Fruit fly (Drosophila melanogaster) whole organism, pupa: Measurements from ENCODE around the gene Mettl4.
A peak's percentile ranks its signal among the peaks of the same experiment; 100 is the strongest.

Experiments
- CG10348 ChIP-seq: fragments of 200-800 bp; sonication (Bioruptor generic); IDR thresholded peaks from 2 replicates; pipeline ENCODE4 v1.3.6; 2022; ENCODE audit warnings: missing biosample characterization, missing genetic modification characterization
- CG12605 ChIP-seq: fragments of 200-800 bp; sonication (Bioruptor generic); IDR thresholded peaks from 2 replicates; pipeline ENCODE4 v1.3.6; 2022; ENCODE audit warnings: missing biosample characterization, missing genetic modification characterization
- CG13204 ChIP-seq: fragments of 200-800 bp; sonication (Bioruptor generic); optimal IDR thresholded peaks from 2 replicates; lab custom pipeline; 2018; ENCODE audit warnings: missing biosample characterization, mild to moderate bottlenecking, missing genetic modification characterization, moderate library complexity
- CG14655 ChIP-seq: fragments of 200-800 bp; sonication (Bioruptor generic); optimal IDR thresholded peaks from 3 replicates; lab custom pipeline; 2017; ENCODE audit warnings: mild to moderate bottlenecking, missing biosample characterization, missing genetic modification reagents, missing genetic modification characterization
- CG15710 ChIP-seq: fragments of 200-800 bp; sonication (Bioruptor generic); optimal IDR thresholded peaks from 2 replicates; lab custom pipeline; 2018; ENCODE audit warnings: missing biosample characterization, mild to moderate bottlenecking, missing genetic modification characterization, moderate library complexity
- CG17806 ChIP-seq: fragments of 200-800 bp; sonication (Bioruptor generic); optimal IDR thresholded peaks from 2 replicates; lab custom pipeline; 2018; ENCODE audit warnings: missing biosample characterization, mild to moderate bottlenecking, missing genetic modification characterization, moderate library complexity
- CG32121 ChIP-seq: fragments of 200-800 bp; sonication (Bioruptor generic); IDR thresholded peaks from 2 replicates; pipeline ENCODE4 v1.3.6; 2022; ENCODE audit warnings: missing biosample characterization, missing genetic modification characterization
- CG34367 ChIP-seq: fragments of 200-800 bp; sonication (Bioruptor generic); optimal IDR thresholded peaks from 2 replicates; lab custom pipeline; 2018; ENCODE audit warnings: missing biosample characterization, mild to moderate bottlenecking, missing genetic modification characterization
- CG4496 ChIP-seq: fragments of 200-800 bp; sonication (Bioruptor generic); IDR thresholded peaks from 3 replicates; pipeline ENCODE4 v1.3.6; 2022; ENCODE audit warnings: missing biosample characterization, missing genetic modification characterization
- CG8159 ChIP-seq: fragments of 200-800 bp; sonication (Bioruptor generic); optimal IDR thresholded peaks from 3 replicates; lab custom pipeline; 2018; ENCODE audit warnings: missing biosample characterization, mild to moderate bottlenecking, missing genetic modification characterization, moderate library complexity
- CG8301 ChIP-seq: fragments of 200-800 bp; sonication (Bioruptor generic); optimal IDR thresholded peaks from 2 replicates; lab custom pipeline; 2018; ENCODE audit warnings: missing biosample characterization, mild to moderate bottlenecking, missing genetic modification characterization
- CG9948 ChIP-seq: fragments of 200-800 bp; sonication (Bioruptor generic); optimal IDR thresholded peaks from 2 replicates; lab custom pipeline; 2018; ENCODE audit warnings: missing biosample characterization, mild to moderate bottlenecking, missing genetic modification characterization, moderate library complexity
- D1 ChIP-seq: fragments of 200-800 bp; sonication (Bioruptor generic); optimal IDR thresholded peaks from 2 replicates; lab custom pipeline; 2018; ENCODE audit warnings: missing biosample characterization, mild to moderate bottlenecking, missing genetic modification characterization, moderate library complexity
- EcR ChIP-seq: fragments of 200-800 bp; sonication (Bioruptor generic); optimal IDR thresholded peaks from 3 replicates; lab custom pipeline; 2019; ENCODE audit warnings: missing biosample characterization, missing genetic modification characterization, mild to moderate bottlenecking, moderate library complexity, missing genetic modification reagents
- Ets98B ChIP-seq: fragments of 200-800 bp; sonication (Bioruptor generic); IDR thresholded peaks from 2 replicates; pipeline ENCODE4 v1.3.6; 2022; ENCODE audit warnings: missing biosample characterization, missing genetic modification characterization
- Pif1A ChIP-seq: fragments of 200-800 bp; sonication (Bioruptor generic); optimal IDR thresholded peaks from 3 replicates; lab custom pipeline; 2016; ENCODE audit warnings: missing biosample characterization, missing genetic modification characterization
- Pif1B ChIP-seq: fragments of 200-800 bp; sonication (Bioruptor generic); optimal IDR thresholded peaks from 3 replicates; lab custom pipeline; 2016; ENCODE audit warnings: missing biosample characterization, missing genetic modification characterization
- Snoo ChIP-seq: fragments of 200-800 bp; sonication (Bioruptor generic); optimal IDR thresholded peaks from 3 replicates; lab custom pipeline; 2017; ENCODE audit warnings: missing biosample characterization, mild to moderate bottlenecking, missing genetic modification characterization, inconsistent platforms
- fd96Ca ChIP-seq: fragments of 200-800 bp; sonication (Bioruptor generic); IDR thresholded peaks from 3 replicates; pipeline ENCODE4 v1.3.6; 2022; ENCODE audit warnings: missing biosample characterization, missing genetic modification characterization
- gl ChIP-seq: fragments of 200-800 bp; sonication (Bioruptor generic); optimal IDR thresholded peaks from 2 replicates; lab custom pipeline; 2018; ENCODE audit warnings: missing biosample characterization, mild to moderate bottlenecking, missing genetic modification characterization
- rn ChIP-seq: fragments of 200-800 bp; sonication (Bioruptor generic); IDR thresholded peaks from 2 replicates; pipeline ENCODE4 v1.3.6; 2022; ENCODE audit warnings: missing biosample characterization, missing genetic modification characterization

The Mettl4 gene

dm6 chr3R:16650950-16651349 is at the start of gene Mettl4:
Mettl4 (minus strand) TSS chr3R:16651157.
- no peak for TF ChIP-seq fd96Ca (GFP tag; lab: Robert Waterston, UW)
- no peak for TF ChIP-seq CG14655 (GFP tag; lab: Kevin White, UChicago)
- no peak for TF ChIP-seq D1 (tag; lab: Kevin White, UChicago)
- TF ChIP-seq CG10348 (GFP tag; lab: Robert Waterston, UW), result no peak
- no peak for TF ChIP-seq CG15710 (tag; lab: Kevin White, UChicago)
- TF ChIP-seq CG34367, result no peak
- TF ChIP-seq Snoo (tag; lab: Kevin White, UChicago), result no peak
- no peak for TF ChIP-seq CG4496 (GFP tag; lab: Robert Waterston, UW)
- TF ChIP-seq CG9948, result no peak
- no peak for TF ChIP-seq Pif1B (GFP tag; lab: Kevin White, UChicago)
- no peak for TF ChIP-seq CG12605
- TF ChIP-seq CG8159 (tag; lab: Kevin White, UChicago), result no peak
- TF ChIP-seq rn, result no peak
- TF ChIP-seq Ets98B (GFP tag; lab: Robert Waterston, UW), result no peak
- TF ChIP-seq CG32121, result no peak
- no peak for TF ChIP-seq EcR
- no peak for TF ChIP-seq CG17806 (tag; lab: Kevin White, UChicago)
- TF ChIP-seq gl (tag; lab: Kevin White, UChicago), result no peak

DNA sequence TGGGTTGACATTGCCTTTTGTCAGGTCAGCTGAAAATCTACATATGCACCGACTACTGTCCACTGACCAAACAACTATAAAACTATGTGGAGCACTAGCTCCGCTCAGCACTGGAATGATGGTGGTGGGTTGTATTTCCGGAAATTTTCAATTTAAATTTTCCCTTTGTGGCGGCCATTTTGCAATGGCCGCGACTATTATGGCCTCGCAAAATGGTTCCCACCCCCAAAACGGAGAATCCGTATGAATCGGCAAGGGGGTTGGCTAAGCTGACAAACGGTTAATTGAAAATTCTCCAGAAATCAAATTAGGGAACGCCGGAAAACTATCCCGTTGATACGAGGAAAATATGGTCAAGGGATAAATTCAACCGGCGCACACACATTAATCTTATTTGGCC is 31.9 kb upstream of the Mettl4 start:
- TF ChIP-seq CG10348 (GFP tag; lab: Robert Waterston, UW), result no peak
- no peak for TF ChIP-seq Snoo (tag; lab: Kevin White, UChicago)
- TF ChIP-seq CG4496 (GFP tag; lab: Robert Waterston, UW), result no peak
- no peak for TF ChIP-seq CG8159 (tag; lab: Kevin White, UChicago)
- TF ChIP-seq Pif1B (GFP tag; lab: Kevin White, UChicago), result no peak
- TF ChIP-seq fd96Ca (GFP tag; lab: Robert Waterston, UW), result no peak
- TF ChIP-seq gl (tag; lab: Kevin White, UChicago), result no peak
- TF ChIP-seq CG8301 (tag; lab: Kevin White, UChicago), result no peak
- TF ChIP-seq CG9948, result no peak
- no peak for TF ChIP-seq CG17806 (tag; lab: Kevin White, UChicago)
- no peak for TF ChIP-seq rn
- no peak for TF ChIP-seq CG34367
- TF ChIP-seq Pif1A (GFP tag; lab: Kevin White, UChicago), result no peak
- TF ChIP-seq CG13204, result no peak
- TF ChIP-seq D1 (tag; lab: Kevin White, UChicago), result no peak
- no peak for TF ChIP-seq EcR

- TF ChIP-seq CG9948 (no peak), CG10348 (GFP tag; lab: Robert Waterston, UW) (no peak), CG8159 (tag; lab: Kevin White, UChicago) (no peak), CG12605 (no peak), D1 (tag; lab: Kevin White, UChicago) (no peak), CG32121 (no peak), fd96Ca (GFP tag; lab: Robert Waterston, UW) (no peak), CG13204 (no peak)
These were observed 27.0 kb upstream of the Mettl4 start for dm6 chr3R:16677934-16678333.

DNA sequence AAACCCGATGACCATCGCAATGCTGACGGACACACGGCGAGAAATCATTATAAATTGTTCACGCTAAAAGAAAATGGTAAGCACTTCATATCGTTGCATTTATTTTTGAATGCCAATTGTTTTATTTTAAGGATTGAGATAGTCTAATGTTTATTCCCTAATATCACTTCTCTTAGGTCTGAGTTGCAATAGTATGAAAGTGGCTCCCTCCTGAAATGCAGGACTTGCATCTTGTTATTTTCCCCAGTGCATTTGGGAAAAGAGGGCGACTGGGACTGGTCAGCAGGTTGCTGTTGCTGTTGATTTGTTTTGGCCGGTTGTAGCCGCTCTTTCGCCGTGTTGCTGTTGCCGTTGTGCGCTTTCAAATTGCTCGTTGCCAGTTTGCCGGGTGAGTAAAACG is 25.6 kb upstream of the Mettl4 start:
- TF ChIP-seq rn (no peak), D1 (tag; lab: Kevin White, UChicago) (no peak), CG10348 (GFP tag; lab: Robert Waterston, UW) (no peak), CG4496 (GFP tag; lab: Robert Waterston, UW) (no peak), CG17806 (tag; lab: Kevin White, UChicago) (no peak), CG8301 (tag; lab: Kevin White, UChicago) (peak; percentile 20), CG8159 (tag; lab: Kevin White, UChicago) (peak; percentile 33), CG13204 (no peak), CG12605 (no peak), fd96Ca (GFP tag; lab: Robert Waterston, UW) (0 out of 3 replicates have a peak, but pooled peaks have one; percentile 36), CG9948 (peak; percentile 0), CG32121 (no peak), gl (tag; lab: Kevin White, UChicago) (no peak), Pif1A (GFP tag; lab: Kevin White, UChicago) (no peak), CG15710 (tag; lab: Kevin White, UChicago) (no peak), EcR (no peak), CG14655 (GFP tag; lab: Kevin White, UChicago) (peak; percentile 19), Snoo (tag; lab: Kevin White, UChicago) (no peak), Pif1B (GFP tag; lab: Kevin White, UChicago) (no peak)
- TF ChIP-seq, all 21 proteins: peak for 5

dm6 chr3R:16673184-16673583 is 22.2 kb upstream of the Mettl4 start:
- TF ChIP-seq CG12605, result no peak
- no peak for TF ChIP-seq CG32121
- no peak for TF ChIP-seq Snoo (tag; lab: Kevin White, UChicago)
- no peak for TF ChIP-seq CG8159 (tag; lab: Kevin White, UChicago)
- no peak for TF ChIP-seq fd96Ca (GFP tag; lab: Robert Waterston, UW)
- no peak for TF ChIP-seq rn
- TF ChIP-seq EcR, result no peak
- TF ChIP-seq CG14655 (GFP tag; lab: Kevin White, UChicago), result peak; percentile 22
- TF ChIP-seq CG4496 (GFP tag; lab: Robert Waterston, UW), result no peak

dm6 chr3R:16672213-16672706 is 21.3 kb upstream of the Mettl4 start:
- TF ChIP-seq Ets98B (GFP tag; lab: Robert Waterston, UW) (no peak), fd96Ca (GFP tag; lab: Robert Waterston, UW) (no peak), CG4496 (GFP tag; lab: Robert Waterston, UW) (no peak)
- TF ChIP-seq, all 21 proteins: peak for 0
